Worm (Caenorhabditis elegans) whole organism, L3 larva: ENCODE data around the gene swt-3.

Experiments
- R02D3.7 ChIP-seq: fragments of 150-350 bp; optimal IDR thresholded peaks from 2 replicates; lab custom pipeline; 2014; ENCODE audit warnings: missing biosample characterization, missing genetic modification characterization
- ZK546.5 ChIP-seq: sonication (generic microtip); optimal IDR thresholded peaks from 2 replicates; lab custom pipeline; 2017; ENCODE audit warnings: missing biosample characterization, missing genetic modification characterization
- aly-2 ChIP-seq: fragments of 150-350 bp; optimal IDR thresholded peaks from 2 replicates; lab custom pipeline; 2014; ENCODE audit warnings: missing biosample characterization, missing genetic modification characterization
- ama-1 ChIP-seq: fragments of 150-350 bp; optimal IDR thresholded peaks from 2 replicates; lab custom pipeline; 2018
- ceh-16 ChIP-seq: sonication (generic microtip); optimal IDR thresholded peaks from 2 replicates; lab custom pipeline; 2017; ENCODE audit warnings: missing biosample characterization, missing genetic modification characterization
- ceh-28 ChIP-seq: fragments of 150-350 bp; optimal IDR thresholded peaks from 2 replicates; lab custom pipeline; 2014; ENCODE audit warnings: missing biosample characterization, missing genetic modification reagents, missing genetic modification characterization
- ceh-82 ChIP-seq: fragments of 150-350 bp; optimal IDR thresholded peaks from 2 replicates; lab custom pipeline; 2014; ENCODE audit warnings: missing biosample characterization, missing genetic modification characterization
- ceh-9 ChIP-seq: sonication (generic microtip); optimal IDR thresholded peaks from 2 replicates; lab custom pipeline; 2018; ENCODE audit warnings: missing biosample characterization, missing genetic modification characterization
- egl-27 ChIP-seq: sonication (generic microtip); optimal IDR thresholded peaks from 4 replicates; lab custom pipeline; 2017; ENCODE audit warnings: missing biosample characterization, missing genetic modification reagents, missing genetic modification characterization
- elt-1 ChIP-seq: fragments of 150-350 bp; optimal IDR thresholded peaks from 2 replicates; lab custom pipeline; 2014; ENCODE audit warnings: missing biosample characterization, missing genetic modification characterization
- elt-2 ChIP-seq: sonication (generic microtip); optimal IDR thresholded peaks from 2 replicates; lab custom pipeline; 2016; ENCODE audit warnings: missing genetic modification reagents, mild to moderate bottlenecking, missing genetic modification characterization, missing compliant biosample characterization
- elt-3 ChIP-seq, 3 experiments: fragments of 150-350 bp in 1 of 3; sonication (generic microtip) in 2 of 3; optimal IDR thresholded peaks; 2 replicates in 2 of 3; 4 replicates in 1 of 3; lab custom pipeline; 2014 to 2017; ENCODE audit warnings: missing biosample characterization in 3 of 3, missing genetic modification characterization in 3 of 3
- eor-1 ChIP-seq, 2 experiments: fragments of 150-350 bp; optimal IDR thresholded peaks; 2 replicates each; lab custom pipeline; 2014 to 2018; ENCODE audit warnings: missing biosample characterization in 2 of 2, missing genetic modification characterization in 2 of 2
- fkh-10 ChIP-seq: sonication (generic microtip); optimal IDR thresholded peaks from 2 replicates; lab custom pipeline; 2017; ENCODE audit warnings: missing biosample characterization, missing genetic modification reagents, missing genetic modification characterization
- fkh-2 ChIP-seq: fragments of 150-350 bp; optimal IDR thresholded peaks from 2 replicates; lab custom pipeline; 2014; ENCODE audit warnings: missing biosample characterization, missing genetic modification reagents, missing genetic modification characterization
- fos-1 ChIP-seq: fragments of 150-350 bp; optimal IDR thresholded peaks from 2 replicates; lab custom pipeline; 2014; ENCODE audit warnings: missing biosample characterization, missing genetic modification characterization
- hmg-11 ChIP-seq: sonication (generic microtip); optimal IDR thresholded peaks from 2 replicates; lab custom pipeline; 2016; ENCODE audit warnings: missing genetic modification characterization, missing compliant biosample characterization
- jun-1 ChIP-seq: fragments of 150-350 bp; optimal IDR thresholded peaks from 2 replicates; lab custom pipeline; 2014; ENCODE audit warnings: missing biosample characterization, missing genetic modification reagents, missing genetic modification characterization
- lin-15B ChIP-seq: fragments of 150-350 bp; optimal IDR thresholded peaks from 2 replicates; lab custom pipeline; 2014; ENCODE audit warnings: missing biosample characterization, missing genetic modification characterization
- lin-39 ChIP-seq: fragments of 150-350 bp; optimal IDR thresholded peaks from 2 replicates; lab custom pipeline; 2018; ENCODE audit warnings: missing biosample characterization, missing genetic modification reagents, missing genetic modification characterization
- lsy-12 ChIP-seq: sonication (generic microtip); optimal IDR thresholded peaks from 2 replicates; lab custom pipeline; 2016; ENCODE audit warnings: mild to moderate bottlenecking, missing genetic modification characterization, missing compliant biosample characterization
- mdl-1 ChIP-seq: fragments of 150-350 bp; optimal IDR thresholded peaks from 2 replicates; lab custom pipeline; 2014; ENCODE audit warnings: missing biosample characterization, missing genetic modification characterization
- mml-1 ChIP-seq: fragments of 150-350 bp; sonication (generic microtip); optimal IDR thresholded peaks from 3 replicates; lab custom pipeline; 2014; ENCODE audit warnings: missing biosample characterization, missing genetic modification characterization
- nfya-1 ChIP-seq: sonication (generic microtip); optimal IDR thresholded peaks from 2 replicates; lab custom pipeline; 2017; ENCODE audit warnings: missing genetic modification characterization, mild to moderate bottlenecking, missing compliant biosample characterization, antibody characterized with exemption, moderate library complexity; ENCODE audit not compliant: insufficient read depth
- nhr-11 ChIP-seq: fragments of 150-350 bp; optimal IDR thresholded peaks from 2 replicates; lab custom pipeline; 2014; ENCODE audit warnings: missing biosample characterization, missing genetic modification characterization
- nhr-12 ChIP-seq: fragments of 150-350 bp; optimal IDR thresholded peaks from 2 replicates; lab custom pipeline; 2014; ENCODE audit warnings: missing biosample characterization, missing genetic modification characterization
- nhr-23 ChIP-seq: fragments of 150-350 bp; optimal IDR thresholded peaks from 2 replicates; lab custom pipeline; 2014; ENCODE audit warnings: missing biosample characterization, missing genetic modification reagents, missing genetic modification characterization
- nhr-237 ChIP-seq: fragments of 150-350 bp; optimal IDR thresholded peaks from 2 replicates; lab custom pipeline; 2014; ENCODE audit warnings: missing biosample characterization, missing genetic modification characterization
- nhr-25 ChIP-seq: sonication (generic microtip); optimal IDR thresholded peaks from 2 replicates; lab custom pipeline; 2017; ENCODE audit warnings: missing biosample characterization, missing genetic modification characterization
- nhr-28 ChIP-seq: fragments of 150-350 bp; optimal IDR thresholded peaks from 2 replicates; lab custom pipeline; 2014; ENCODE audit warnings: missing biosample characterization, missing genetic modification characterization
- nhr-43 ChIP-seq: sonication (generic microtip); optimal IDR thresholded peaks from 2 replicates; lab custom pipeline; 2016; ENCODE audit warnings: mild to moderate bottlenecking, missing genetic modification characterization, missing compliant biosample characterization; ENCODE audit not compliant: poor library complexity, severe bottlenecking
- nhr-76 ChIP-seq: fragments of 150-350 bp; sonication (generic microtip); optimal IDR thresholded peaks from 5 replicates; lab custom pipeline; 2014; ENCODE audit warnings: missing biosample characterization, missing genetic modification characterization
- nhr-77 ChIP-seq: fragments of 150-350 bp; optimal IDR thresholded peaks from 2 replicates; lab custom pipeline; 2014; ENCODE audit warnings: missing biosample characterization, missing genetic modification characterization
- pha-4 ChIP-seq: fragments of 150-350 bp; optimal IDR thresholded peaks from 2 replicates; lab custom pipeline; 2014; ENCODE audit warnings: missing biosample characterization, missing genetic modification reagents, missing genetic modification characterization
- pqm-1 ChIP-seq: fragments of 150-350 bp; optimal IDR thresholded peaks from 2 replicates; lab custom pipeline; 2017; ENCODE audit warnings: missing biosample characterization, missing genetic modification characterization, inconsistent platforms
- sea-2 ChIP-seq: fragments of 150-350 bp; sonication (generic microtip); optimal IDR thresholded peaks from 4 replicates; lab custom pipeline; 2014; ENCODE audit warnings: missing biosample characterization, missing genetic modification reagents, missing genetic modification characterization
- skn-1 ChIP-seq: fragments of 150-350 bp; optimal IDR thresholded peaks from 2 replicates; lab custom pipeline; 2014; ENCODE audit warnings: missing biosample characterization, missing genetic modification characterization
- snpc-4 ChIP-seq: fragments of 150-350 bp; optimal IDR thresholded peaks from 2 replicates; lab custom pipeline; 2014; ENCODE audit warnings: missing biosample characterization, missing genetic modification characterization
- tbx-2 ChIP-seq: sonication (generic microtip); optimal IDR thresholded peaks from 2 replicates; lab custom pipeline; 2016; ENCODE audit warnings: mild to moderate bottlenecking, missing genetic modification characterization, missing compliant biosample characterization
- unc-39 ChIP-seq: sonication (generic microtip); optimal IDR thresholded peaks from 4 replicates; lab custom pipeline; 2017; ENCODE audit warnings: missing biosample characterization, missing genetic modification characterization
- unc-62 ChIP-seq: fragments of 150-350 bp; sonication (generic microtip); optimal IDR thresholded peaks from 4 replicates; lab custom pipeline; 2014; ENCODE audit warnings: missing biosample characterization, missing genetic modification reagents, missing genetic modification characterization
- zag-1 ChIP-seq: fragments of 150-350 bp; optimal IDR thresholded peaks from 2 replicates; lab custom pipeline; 2014; ENCODE audit warnings: missing biosample characterization, missing genetic modification characterization
- ztf-11 ChIP-seq: fragments of 150-350 bp; optimal IDR thresholded peaks from 2 replicates; lab custom pipeline; 2014; ENCODE audit warnings: missing biosample characterization, missing genetic modification characterization
- ztf-4 ChIP-seq: fragments of 150-350 bp; optimal IDR thresholded peaks from 2 replicates; lab custom pipeline; 2014; ENCODE audit warnings: missing biosample characterization, missing genetic modification characterization

Gene swt-3

ce11 chrIV:10780583-10780982 lies at the start of gene swt-3:
Gene swt-3, minus strand, starts transcription at chrIV:10780683.
- TF ChIP-seq nfya-1, result no peak
- TF ChIP-seq, all 47 proteins: peak for 0

- TF ChIP-seq nhr-12 (tag; lab: Kevin White, UChicago), result no peak
- no peak for TF ChIP-seq snpc-4 (tag; lab: Kevin White, UChicago)
- no peak for TF ChIP-seq ceh-82
- no peak for TF ChIP-seq skn-1 (tag; lab: Kevin White, UChicago)
- TF ChIP-seq nhr-237 (tag; lab: Kevin White, UChicago), result no peak
- no peak for TF ChIP-seq R02D3.7 (tag; lab: Kevin White, UChicago)
- TF ChIP-seq, all 47 proteins: peak for 0
These were observed 47.6 kb upstream of the swt-3 start, which contains the start of gene npax-3 for ce11 chrIV:10828049-10828448. Gene npax-3, minus strand, starts transcription at chrIV:10828149.

ce11 chrIV:10826029-10826428 lies 45.5 kb upstream of the swt-3 start:
- TF ChIP-seq ceh-28, result no peak
- TF ChIP-seq nhr-43, result peak; percentile 18

- TF ChIP-seq ceh-82 (no peak), ama-1 (lab: Kevin White, UChicago) (peak; percentile 32)
These were observed 44.9 kb upstream of the swt-3 start for ce11 chrIV:10825383-10825782.

ce11 chrIV:10821672-10822304 lies 41.3 kb upstream of the swt-3 start:
- TF ChIP-seq lin-15B, result peak; percentile 59
- TF ChIP-seq nhr-25, result peak; percentile 93
- TF ChIP-seq lsy-12 (tag; lab: Kevin White, UChicago), result peak; percentile 3
- no peak for TF ChIP-seq ceh-16 (tag; lab: Kevin White, UChicago)
- peak; percentile 91 for TF ChIP-seq skn-1 (tag; lab: Kevin White, UChicago)
- TF ChIP-seq nhr-12 (tag; lab: Kevin White, UChicago), result no peak
- no peak for TF ChIP-seq mdl-1 (tag; lab: Kevin White, UChicago)
- TF ChIP-seq mml-1 (tag; lab: Kevin White, UChicago), result no peak
- peak; percentile 74 for TF ChIP-seq pqm-1 (tag; lab: Kevin White, UChicago)
- TF ChIP-seq unc-39, result no peak
- peak; percentile 88 for TF ChIP-seq nhr-11
- TF ChIP-seq nhr-28, result no peak
- TF ChIP-seq nhr-77, result no peak
- peak; percentile 59 for TF ChIP-seq zag-1
- TF ChIP-seq elt-2 (tag; lab: Kevin White, UChicago), result peak; percentile 77
- peak; percentile 49 for TF ChIP-seq fkh-10
- no peak for TF ChIP-seq aly-2
- peak; percentile 92 for TF ChIP-seq hmg-11
- peak; percentile 94 for TF ChIP-seq jun-1
- TF ChIP-seq unc-62, result peak; percentile 77
- peak; percentile 82 for TF ChIP-seq nhr-23
- TF ChIP-seq nfya-1, result peak; percentile 68
- peak; percentile 88 for TF ChIP-seq pha-4 (tag; lab: Kevin White, UChicago)
- no peak for TF ChIP-seq nhr-76 (tag; lab: Kevin White, UChicago)
- no peak for TF ChIP-seq fkh-2 (tag; lab: Kevin White, UChicago)
- TF ChIP-seq nhr-237 (tag; lab: Kevin White, UChicago), result no peak
- TF ChIP-seq sea-2, result no peak
- peak; percentile 71 for TF ChIP-seq elt-1
- no peak for TF ChIP-seq ceh-9 (tag; lab: Kevin White, UChicago)
- TF ChIP-seq R02D3.7 (tag; lab: Kevin White, UChicago), result peak; percentile 15
- peak; percentile 74 for TF ChIP-seq egl-27
- TF ChIP-seq snpc-4 (tag; lab: Kevin White, UChicago), result peak; percentile 72
- no peak for TF ChIP-seq elt-3 (tag; optimal IDR thresholded peaks at IDR 0.05; lab: Kevin White, UChicago)
- TF ChIP-seq ceh-28, result peak; percentile 72
- TF ChIP-seq lin-39 (tag; lab: Kevin White, UChicago), result peak; percentile 80
- TF ChIP-seq ztf-11 (tag; lab: Kevin White, UChicago), result no peak
- TF ChIP-seq ztf-4, result no peak
- no peak for TF ChIP-seq eor-1 (tag; optimal IDR thresholded peaks at IDR 0.05; lab: Kevin White, UChicago)
- peak; percentile 84 for TF ChIP-seq fos-1 (tag; lab: Kevin White, UChicago)
- no peak for TF ChIP-seq ceh-82
- TF ChIP-seq nhr-43, result peak; percentile 73
- no peak for TF ChIP-seq ZK546.5 (tag; lab: Kevin White, UChicago)
- peak; percentile 75 for TF ChIP-seq tbx-2 (tag; lab: Kevin White, UChicago)
